Fruit fly (Drosophila melanogaster): ENCODE measurements around the gene Osi8.

DNA sequence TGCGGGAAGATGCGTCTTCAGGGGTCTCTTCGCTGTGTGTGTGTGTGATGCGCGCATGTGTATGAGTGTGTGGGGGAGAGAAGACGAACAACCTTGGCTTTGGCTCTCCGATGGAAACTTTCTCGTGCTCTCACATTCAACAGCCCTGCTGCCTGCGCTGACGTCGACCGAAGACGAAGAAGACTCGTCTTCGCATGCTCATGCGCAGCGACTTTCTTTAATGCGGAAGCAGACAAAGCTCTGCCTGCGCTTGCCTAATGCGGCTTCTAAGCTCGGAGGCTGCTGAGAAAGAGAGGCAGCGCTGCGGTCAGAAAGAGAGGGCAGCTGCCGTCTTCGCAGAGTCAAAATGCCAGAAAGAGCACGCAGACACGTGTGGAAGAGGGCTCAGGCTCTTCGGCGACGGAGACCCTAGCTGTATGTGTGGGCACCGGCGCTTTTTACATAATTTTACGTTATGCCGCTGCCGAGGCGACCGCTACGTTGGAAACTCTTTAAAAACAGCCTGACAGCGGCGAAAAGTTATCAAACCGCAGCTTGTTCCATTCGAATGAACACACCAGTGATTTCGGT lies 20.7 kb upstream of the Osi8 start, which contains the start of gene Osi6:
- no peak for TF ChIP-seq NC2β (GFP tag; optimal IDR thresholded peaks at IDR 0.05)
- TF ChIP-seq CG14965 (GFP tag; optimal IDR thresholded peaks at IDR 0.05; ENCODE audit: borderline replicate concordance), result no peak
- no peak for TF ChIP-seq Fer2 (tag; optimal IDR thresholded peaks at IDR 0.05)
- no peak for TF ChIP-seq dpn (GFP tag; optimal IDR thresholded peaks at IDR 0.05)
- TF ChIP-seq sisA (GFP tag; IDR thresholded peaks at IDR 0.05), result no peak
- no peak for TF ChIP-seq bigmax (GFP tag; optimal IDR thresholded peaks at IDR 0.05)
- no peak for TF ChIP-seq dimm (GFP tag; IDR thresholded peaks at IDR 0.05)
- no peak for TF ChIP-seq bcd (GFP tag; optimal IDR thresholded peaks at IDR 0.05)
